Worm (Caenorhabditis elegans): ENCODE measurements around the gene F56C4.1.

The F56C4.1 gene

DNA sequence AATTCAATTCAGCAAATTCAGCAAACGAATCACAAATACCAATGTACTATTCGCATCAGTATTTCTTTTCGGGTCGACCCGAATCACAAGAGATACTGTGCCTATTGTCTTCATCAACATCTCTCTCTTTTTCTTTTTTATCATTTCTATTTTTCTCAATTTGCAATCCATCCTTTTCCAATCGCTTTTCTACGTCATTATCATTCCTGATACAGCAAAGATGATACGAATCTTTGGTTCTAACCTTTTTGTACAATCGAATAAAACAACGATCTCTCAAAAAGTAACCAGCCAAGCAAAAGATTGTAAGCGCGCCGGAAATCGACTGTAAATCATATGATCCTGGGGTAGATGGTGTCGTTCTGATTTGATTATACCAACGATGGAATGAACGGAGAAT, 26.8 kb upstream of the F56C4.1 start:
- TF ChIP-seq F13H6.1 (tag; optimal IDR thresholded peaks at IDR 0.05) = no peak

ce11 chrIV:10612281-10612680, 24.5 kb upstream of the F56C4.1 start:
- TF ChIP-seq ceh-24 (tag; optimal IDR thresholded peaks at IDR 0.05) = no peak
- no peak for TF ChIP-seq ceh-45 (GFP tag; IDR thresholded peaks at IDR 0.05)
- TF ChIP-seq fkh-10 (GFP tag; optimal IDR thresholded peaks at IDR 0.05) = no peak

- TF ChIP-seq dve-1 (tag; optimal IDR thresholded peaks at IDR 0.05) (no peak), sox-4 (tag; optimal IDR thresholded peaks at IDR 0.05) (no peak), C08G9.2 (tag; optimal IDR thresholded peaks at IDR 0.05) (no peak), madf-2 (tag; optimal IDR thresholded peaks at IDR 0.05) (no peak), ceh-22 (tag; optimal IDR thresholded peaks at IDR 0.05) (no peak), unc-42 (tag; optimal IDR thresholded peaks at IDR 0.05) (no peak), pag-3 (tag; optimal IDR thresholded peaks at IDR 0.05; ENCODE audit: borderline replicate concordance) (no peak), odd-2 (tag; optimal IDR thresholded peaks at IDR 0.05) (no peak), ceh-2 (tag; optimal IDR thresholded peaks at IDR 0.05) (no peak), eyg-1 (tag; optimal IDR thresholded peaks at IDR 0.05) (no peak), ets-4 (tag; optimal IDR thresholded peaks at IDR 0.05) (no peak), ceh-45 (GFP tag; IDR thresholded peaks at IDR 0.05) (no peak), nhr-232 (tag; optimal IDR thresholded peaks at IDR 0.05) (no peak), ztf-16 (tag; optimal IDR thresholded peaks at IDR 0.05) (no peak), unc-86 (tag; optimal IDR thresholded peaks at IDR 0.05) (no peak), fkh-6 (tag; optimal IDR thresholded peaks at IDR 0.05) (no peak)
These were observed 21.8 kb upstream of the F56C4.1 start, which contains the start of gene ptr-14 for ce11 chrIV:10614918-10615477. Gene ptr-14 (plus strand): TSS chrIV:10615427.

ce11 chrIV:10616366-10616765, 20.4 kb upstream of the F56C4.1 start:
- TF ChIP-seq ceh-31 (tag; optimal IDR thresholded peaks at IDR 0.05) (no peak), ceh-22 (tag; optimal IDR thresholded peaks at IDR 0.05) (no peak)

ce11 chrIV:10617099-10617498, 19.6 kb upstream of the F56C4.1 start:
- no peak for TF ChIP-seq npax-4 (tag; optimal IDR thresholded peaks at IDR 0.05)
- no peak for TF ChIP-seq ceh-2 (tag; optimal IDR thresholded peaks at IDR 0.05)
- no peak for TF ChIP-seq ztf-16 (tag; optimal IDR thresholded peaks at IDR 0.05)
- TF ChIP-seq tbx-7 (tag; optimal IDR thresholded peaks at IDR 0.05) = no peak
- no peak for TF ChIP-seq fax-1 (tag; optimal IDR thresholded peaks at IDR 0.05)
- TF ChIP-seq syd-9 (tag; optimal IDR thresholded peaks at IDR 0.05) = no peak
- no peak for TF ChIP-seq ceh-9 (tag; optimal IDR thresholded peaks at IDR 0.05)
- no peak for TF ChIP-seq hlh-6 (tag; optimal IDR thresholded peaks at IDR 0.05)
- no peak for TF ChIP-seq fkh-10 (GFP tag; optimal IDR thresholded peaks at IDR 0.05)
- TF ChIP-seq dve-1 (tag; optimal IDR thresholded peaks at IDR 0.05) = no peak
- TF ChIP-seq sox-2 (GFP tag; IDR thresholded peaks at IDR 0.05) = no peak
- no peak for TF ChIP-seq pqm-1 (tag; optimal IDR thresholded peaks at IDR 0.05)
- no peak for TF ChIP-seq fkh-6 (tag; optimal IDR thresholded peaks at IDR 0.05)
- TF ChIP-seq ceh-22 (tag; optimal IDR thresholded peaks at IDR 0.05) = no peak
- TF ChIP-seq tbx-2 (tag; optimal IDR thresholded peaks at IDR 0.05) = no peak
- no peak for TF ChIP-seq K02D7.2 (tag; optimal IDR thresholded peaks at IDR 0.05)
- no peak for TF ChIP-seq che-1 (tag; optimal IDR thresholded peaks at IDR 0.05)
- TF ChIP-seq ets-4 (tag; optimal IDR thresholded peaks at IDR 0.05) = no peak
- no peak for TF ChIP-seq K09A11.1 (tag; optimal IDR thresholded peaks at IDR 0.05; ENCODE audit: insufficient read depth)

DNA sequence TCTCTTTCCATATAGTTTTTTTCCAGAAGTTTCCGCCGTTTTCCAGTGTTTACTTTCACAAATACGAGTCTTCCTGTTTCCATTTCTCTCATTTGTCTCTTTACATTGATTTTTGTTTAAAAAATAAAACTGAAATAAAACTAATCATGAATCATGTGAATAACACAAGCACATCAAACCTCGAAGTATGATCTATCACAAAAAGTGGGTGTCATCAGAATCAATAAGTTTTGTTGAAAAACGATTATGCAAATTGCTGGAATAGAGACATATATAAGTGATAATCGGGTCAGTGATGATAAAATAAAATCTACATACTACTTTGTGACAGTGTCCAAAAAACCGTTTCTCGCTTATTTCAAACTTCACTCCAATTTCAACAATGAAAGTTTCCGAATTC, 15.9 kb upstream of the F56C4.1 start, which contains the start of gene R09H10.7:
TSS of gene R09H10.7 (plus strand) at position 301 of the 400 bp plus-strand sequence.
- TF ChIP-seq lin-11 (tag; optimal IDR thresholded peaks at IDR 0.05) (no peak), ceh-22 (tag; optimal IDR thresholded peaks at IDR 0.05) (no peak), ref-2 (tag; optimal IDR thresholded peaks at IDR 0.05) (no peak), ceh-34 (tag; optimal IDR thresholded peaks at IDR 0.05) (no peak), unc-86 (tag; optimal IDR thresholded peaks at IDR 0.05) (no peak), zip-5 (tag; optimal IDR thresholded peaks at IDR 0.05) (no peak), dmd-4 (tag; optimal IDR thresholded peaks at IDR 0.05; ENCODE audit: borderline replicate concordance) (no peak), ceh-24 (tag; optimal IDR thresholded peaks at IDR 0.05) (no peak), gmeb-2 (tag; optimal IDR thresholded peaks at IDR 0.05) (no peak), ceh-48 (tag; optimal IDR thresholded peaks at IDR 0.05) (no peak), ceh-6 (GFP tag; optimal IDR thresholded peaks at IDR 0.05) (no peak), hlh-30 (tag; optimal IDR thresholded peaks at IDR 0.05; ENCODE audit: insufficient read depth) (no peak), npax-4 (tag; optimal IDR thresholded peaks at IDR 0.05) (no peak), C08G9.2 (tag; optimal IDR thresholded peaks at IDR 0.05) (no peak)

Data from whole organism, late embryonic.